Fruit fly (Drosophila melanogaster) whole organism, embryonic: ENCODE measurements around the gene CG7402.

Experiments used
- Antp ChIP-seq: fragments of 200-800 bp; sonication (Bioruptor generic); optimal IDR thresholded peaks from 3 replicates; lab custom pipeline; 2016; ENCODE audit warnings: missing biosample characterization, missing genetic modification characterization
- BEAF-32 ChIP-seq: fragments of 200-800 bp; sonication (Bioruptor generic); optimal IDR thresholded peaks from 3 replicates; lab custom pipeline; 2017; ENCODE audit warnings: missing biosample characterization, missing genetic modification characterization, mild to moderate bottlenecking, moderate library complexity, missing genetic modification reagents
- BtbVII ChIP-seq: fragments of 200-800 bp; sonication (Bioruptor generic); optimal IDR thresholded peaks from 3 replicates; lab custom pipeline; 2017; ENCODE audit warnings: missing biosample characterization, mild to moderate bottlenecking, missing genetic modification characterization
- CG1024 ChIP-seq: fragments of 200-800 bp; sonication (Bioruptor generic); IDR thresholded peaks from 2 replicates; pipeline ENCODE4 v1.3.6; 2022; ENCODE audit warnings: missing biosample characterization, missing genetic modification characterization
- CG10431 ChIP-seq: fragments of 200-800 bp; sonication (Bioruptor generic); optimal IDR thresholded peaks from 3 replicates; lab custom pipeline; 2018; ENCODE audit warnings: missing biosample characterization, mild to moderate bottlenecking, missing genetic modification characterization
- CG10654 ChIP-seq: fragments of 200-800 bp; sonication (Bioruptor generic); optimal IDR thresholded peaks from 2 replicates; lab custom pipeline; 2016; ENCODE audit warnings: missing biosample characterization, missing genetic modification characterization
- CG11398 ChIP-seq: fragments of 200-800 bp; sonication (Bioruptor generic); optimal IDR thresholded peaks from 2 replicates; lab custom pipeline; 2016; ENCODE audit warnings: missing biosample characterization, missing genetic modification characterization
- CG11696 ChIP-seq: fragments of 200-800 bp; sonication (Bioruptor generic); IDR thresholded peaks from 2 replicates; pipeline ENCODE4 v1.3.6; 2022; ENCODE audit warnings: missing biosample characterization, missing genetic modification characterization
- CG13894 ChIP-seq: fragments of 200-800 bp; sonication (Bioruptor generic); optimal IDR thresholded peaks from 3 replicates; lab custom pipeline; 2018; ENCODE audit warnings: missing biosample characterization, mild to moderate bottlenecking, missing genetic modification characterization, moderate library complexity
- CG14710 ChIP-seq: fragments of 200-800 bp; sonication (Bioruptor generic); optimal IDR thresholded peaks from 3 replicates; lab custom pipeline; 2019; ENCODE audit warnings: missing biosample characterization, mild to moderate bottlenecking, missing genetic modification characterization, moderate library complexity
- CG14860 ChIP-seq: fragments of 200-800 bp; sonication (Bioruptor generic); IDR thresholded peaks from 3 replicates; pipeline ENCODE4 v1.3.6; 2022; ENCODE audit warnings: missing biosample characterization, missing genetic modification characterization; ENCODE audit not compliant: partially characterized antibody
- CG15269 ChIP-seq: fragments of 200-800 bp; sonication (Bioruptor generic); optimal IDR thresholded peaks from 2 replicates; lab custom pipeline; 2018; ENCODE audit warnings: missing biosample characterization, mild to moderate bottlenecking, missing genetic modification characterization, moderate library complexity
- CG1529 ChIP-seq: fragments of 200-800 bp; sonication (Bioruptor generic); optimal IDR thresholded peaks from 3 replicates; lab custom pipeline; 2018; ENCODE audit warnings: missing biosample characterization, missing genetic modification characterization
- CG17359 ChIP-seq: fragments of 200-800 bp; sonication (Bioruptor generic); optimal IDR thresholded peaks from 3 replicates; lab custom pipeline; 2018; ENCODE audit warnings: missing biosample characterization, mild to moderate bottlenecking, missing genetic modification characterization, moderate library complexity
- CG17829 ChIP-seq: fragments of 200-800 bp; optimal IDR thresholded peaks from 2 replicates; lab custom pipeline; 2019; ENCODE audit warnings: missing biosample characterization, mild to moderate bottlenecking, missing genetic modification characterization, moderate library complexity
- CG1832 ChIP-seq: fragments of 200-800 bp; sonication (Bioruptor generic); optimal IDR thresholded peaks from 2 replicates; lab custom pipeline; 2017; ENCODE audit warnings: missing biosample characterization, mild to moderate bottlenecking, missing genetic modification characterization, inconsistent platforms
- CG2129 ChIP-seq: fragments of 200-800 bp; sonication (Bioruptor generic); IDR thresholded peaks from 2 replicates; pipeline ENCODE4 v1.3.6; 2022; ENCODE audit warnings: missing biosample characterization, missing genetic modification characterization; ENCODE audit not compliant: partially characterized antibody
- CG2202 ChIP-seq: fragments of 200-800 bp; sonication (Bioruptor generic); optimal IDR thresholded peaks from 2 replicates; lab custom pipeline; 2018; ENCODE audit warnings: missing biosample characterization, mild to moderate bottlenecking, missing genetic modification characterization
- CG3163 ChIP-seq: fragments of 200-800 bp; sonication (Bioruptor generic); optimal IDR thresholded peaks from 3 replicates; lab custom pipeline; 2016; ENCODE audit warnings: missing biosample characterization, missing genetic modification characterization
- CG3995 ChIP-seq: fragments of 200-800 bp; sonication (Bioruptor generic); optimal IDR thresholded peaks from 3 replicates; lab custom pipeline; 2016; ENCODE audit warnings: missing biosample characterization, missing genetic modification characterization
- CG4707 ChIP-seq: fragments of 200-800 bp; sonication (Bioruptor generic); optimal IDR thresholded peaks from 2 replicates; lab custom pipeline; 2018; ENCODE audit warnings: missing biosample characterization, mild to moderate bottlenecking, missing genetic modification characterization, moderate library complexity
- CG6654 ChIP-seq: fragments of 200-800 bp; sonication (Bioruptor generic); optimal IDR thresholded peaks from 2 replicates; lab custom pipeline; 2017; ENCODE audit warnings: missing biosample characterization, mild to moderate bottlenecking, missing genetic modification characterization
- CG6854 ChIP-seq: fragments of 200-800 bp; sonication (Bioruptor generic); optimal IDR thresholded peaks from 3 replicates; lab custom pipeline; 2017; ENCODE audit warnings: missing biosample characterization, mild to moderate bottlenecking, missing genetic modification characterization
- CG9437 ChIP-seq: fragments of 200-800 bp; sonication (Bioruptor generic); optimal IDR thresholded peaks from 2 replicates; lab custom pipeline; 2018; ENCODE audit warnings: missing biosample characterization, mild to moderate bottlenecking, missing genetic modification characterization
- Chrac-16 ChIP-seq: fragments of 200-800 bp; sonication (Bioruptor generic); optimal IDR thresholded peaks from 3 replicates; lab custom pipeline; 2016; ENCODE audit warnings: missing biosample characterization, missing genetic modification characterization
- GATAe ChIP-seq: fragments of 200-800 bp; sonication (Bioruptor generic); conservative IDR thresholded peaks from 2 replicates; pipeline ENCODE4 v1.3.6; 2022; ENCODE audit warnings: missing biosample characterization, missing genetic modification characterization
- Gsc ChIP-seq: fragments of 200-800 bp; sonication (Bioruptor generic); IDR thresholded peaks from 2 replicates; pipeline ENCODE4 v1.3.6; 2022; ENCODE audit warnings: missing biosample characterization, missing genetic modification characterization
- HmgZ ChIP-seq: fragments of 200-800 bp; sonication (Bioruptor generic); optimal IDR thresholded peaks from 2 replicates; lab custom pipeline; 2018; ENCODE audit warnings: missing biosample characterization, mild to moderate bottlenecking, missing genetic modification characterization
- Mad ChIP-seq: fragments of 200-800 bp; sonication (Bioruptor generic); optimal IDR thresholded peaks from 2 replicates; lab custom pipeline; 2016; ENCODE audit warnings: missing biosample characterization, missing genetic modification characterization
- Mrtf ChIP-seq: fragments of 200-800 bp; sonication (Bioruptor generic); IDR thresholded peaks from 3 replicates; pipeline ENCODE4 v1.3.6; 2022; ENCODE audit warnings: missing biosample characterization, missing genetic modification characterization
- Myb ChIP-seq: fragments of 200-800 bp; sonication (Bioruptor generic); optimal IDR thresholded peaks from 2 replicates; lab custom pipeline; 2016; ENCODE audit warnings: missing biosample characterization, missing genetic modification characterization
- NFAT ChIP-seq: fragments of 200-800 bp; sonication (Bioruptor generic); IDR thresholded peaks from 2 replicates; pipeline ENCODE4 v1.3.6; 2022; ENCODE audit warnings: missing biosample characterization, missing genetic modification characterization
- PHDP ChIP-seq: fragments of 200-800 bp; sonication (Bioruptor generic); optimal IDR thresholded peaks from 3 replicates; lab custom pipeline; 2018; ENCODE audit warnings: missing biosample characterization, mild to moderate bottlenecking, missing genetic modification characterization, moderate library complexity
- Sin3A ChIP-seq: fragments of >200 bp; optimal IDR thresholded peaks from 2 replicates; lab custom pipeline; 2018
- ab ChIP-seq: fragments of 200-800 bp; sonication (Bioruptor generic); optimal IDR thresholded peaks from 2 replicates; lab custom pipeline; 2016; ENCODE audit warnings: missing biosample characterization, missing genetic modification characterization
- ara ChIP-seq: fragments of 200-800 bp; sonication (Bioruptor generic); IDR thresholded peaks from 2 replicates; pipeline ENCODE4 v1.3.6; 2022; ENCODE audit warnings: missing biosample characterization, missing genetic modification characterization
- bsh ChIP-seq, 2 experiments: fragments of 200-800 bp; sonication (Bioruptor generic); optimal IDR thresholded peaks; 2 replicates each; lab custom pipeline; 2017 to 2018; ENCODE audit warnings: mild to moderate bottlenecking in 2 of 2, missing biosample characterization in 2 of 2, missing genetic modification characterization in 2 of 2, moderate library complexity in 1 of 2
- crol ChIP-seq: fragments of 200-800 bp; sonication (Bioruptor generic); IDR thresholded peaks from 2 replicates; pipeline ENCODE4 v1.3.6; 2022; ENCODE audit warnings: missing biosample characterization, missing genetic modification characterization
- gem ChIP-seq: fragments of 200-800 bp; sonication (Bioruptor generic); optimal IDR thresholded peaks from 2 replicates; lab custom pipeline; 2019; ENCODE audit warnings: missing biosample characterization, mild to moderate bottlenecking, missing genetic modification characterization, moderate library complexity
- inv ChIP-seq: fragments of 200-800 bp; sonication (Bioruptor generic); IDR thresholded peaks from 2 replicates; pipeline ENCODE4 v1.3.6; 2022; ENCODE audit warnings: missing biosample characterization, missing genetic modification characterization; ENCODE audit not compliant: partially characterized antibody
- kah ChIP-seq: fragments of 200-800 bp; sonication (Bioruptor generic); optimal IDR thresholded peaks from 2 replicates; lab custom pipeline; 2018; ENCODE audit warnings: missing biosample characterization, mild to moderate bottlenecking, missing genetic modification characterization
- nom ChIP-seq: fragments of 200-800 bp; sonication (Bioruptor generic); optimal IDR thresholded peaks from 2 replicates; lab custom pipeline; 2017; ENCODE audit warnings: missing biosample characterization, missing genetic modification characterization, mild to moderate bottlenecking, moderate library complexity, missing genetic modification reagents
- phol ChIP-seq: fragments of 200-800 bp; sonication (Bioruptor generic); optimal IDR thresholded peaks from 3 replicates; lab custom pipeline; 2018; ENCODE audit warnings: missing biosample characterization, mild to moderate bottlenecking, missing genetic modification characterization, moderate library complexity
- psq ChIP-seq: fragments of 200-800 bp; sonication (Bioruptor generic); optimal IDR thresholded peaks from 2 replicates; lab custom pipeline; 2017; ENCODE audit warnings: missing biosample characterization, missing genetic modification characterization
- row ChIP-seq: fragments of 200-800 bp; sonication (Bioruptor generic); IDR thresholded peaks from 3 replicates; pipeline ENCODE4 v1.3.6; 2022; ENCODE audit warnings: missing biosample characterization, missing genetic modification characterization
- sd ChIP-seq: fragments of 200-800 bp; sonication (Bioruptor generic); optimal IDR thresholded peaks from 3 replicates; lab custom pipeline; 2018; ENCODE audit warnings: missing biosample characterization, mild to moderate bottlenecking, missing genetic modification characterization, moderate library complexity
- sens-2 ChIP-seq: fragments of 200-800 bp; sonication (Bioruptor generic); IDR thresholded peaks from 2 replicates; pipeline ENCODE4 v1.3.6; 2022; ENCODE audit warnings: missing biosample characterization, missing genetic modification characterization
- ttk ChIP-seq: fragments of 200-800 bp; sonication (Bioruptor generic); IDR thresholded peaks from 2 replicates; pipeline ENCODE4 v2.1.2; 2022; ENCODE audit warnings: missing biosample characterization, missing genetic modification characterization
- tup ChIP-seq: fragments of 200-800 bp; sonication (Bioruptor generic); optimal IDR thresholded peaks from 2 replicates; lab custom pipeline; 2016; ENCODE audit warnings: missing biosample characterization, mild to moderate bottlenecking, missing genetic modification characterization, moderate library complexity
- vfl ChIP-seq: fragments of 200-800 bp; sonication (Bioruptor generic); optimal IDR thresholded peaks from 2 replicates; lab custom pipeline; 2016; ENCODE audit warnings: missing biosample characterization, missing genetic modification characterization
- wor ChIP-seq: fragments of 200-800 bp; sonication (Bioruptor generic); IDR thresholded peaks from 2 replicates; pipeline ENCODE4 v1.3.6; 2022; ENCODE audit warnings: missing biosample characterization, missing genetic modification characterization
- z ChIP-seq: fragments of 200-800 bp; sonication (Bioruptor generic); IDR thresholded peaks from 3 replicates; pipeline ENCODE4 v1.3.6; 2022; ENCODE audit warnings: missing biosample characterization, missing genetic modification characterization

Gene CG7402

DNA sequence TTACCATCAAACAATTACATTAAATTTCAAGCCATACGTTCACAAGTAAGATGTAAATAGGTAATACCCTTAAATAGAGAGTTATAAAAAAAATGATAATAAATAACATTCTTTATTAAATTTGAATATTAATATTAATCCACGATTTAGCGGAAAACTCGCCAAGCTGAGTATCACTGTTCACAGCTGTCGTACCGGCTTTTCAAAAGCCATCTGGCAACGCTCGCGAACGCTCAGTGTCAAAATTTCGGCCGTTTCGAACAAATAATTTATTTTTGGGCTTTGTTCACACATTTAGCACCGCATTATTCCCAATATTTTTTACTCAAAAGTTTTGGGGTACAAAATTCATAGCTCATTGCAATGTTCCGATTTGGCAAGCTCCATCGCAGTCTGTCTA is 38.0 kb upstream of the CG7402 start, which contains the start of gene TrpRS-m (continued):
- TF ChIP-seq NFAT (GFP tag; lab: Robert Waterston, UW) (no peak), CG2202 (no peak), CG14710 (tag; lab: Kevin White, UChicago) (peak; percentile 4), sens-2 (GFP tag; lab: Robert Waterston, UW) (no peak), PHDP (tag; lab: Kevin White, UChicago) (peak; percentile 1), ara (GFP tag; lab: Robert Waterston, UW) (no peak), CG9437 (GFP tag; lab: Kevin White, UChicago) (no peak), phol (tag; lab: Kevin White, UChicago) (peak; percentile 23), kah (GFP tag; lab: Kevin White, UChicago) (peak; percentile 8), psq (GFP tag; lab: Kevin White, UChicago) (no peak), BEAF-32 (GFP tag; lab: Kevin White, UChicago) (peak; percentile 3), Myb (peak; percentile 30), crol (no peak), CG3995 (GFP tag; lab: Kevin White, UChicago) (peak; percentile 29), inv (GFP tag; lab: Robert Waterston, UW) (no peak), bsh (GFP tag; optimal IDR thresholded peaks at IDR 0.05; lab: Kevin White, UChicago) (no peak), sd (tag; lab: Kevin White, UChicago) (no peak), Gsc (GFP tag; lab: Robert Waterston, UW) (no peak), Mrtf (GFP tag; lab: Robert Waterston, UW) (no peak), CG2129 (GFP tag; lab: Robert Waterston, UW) (no peak), wor (GFP tag; lab: Robert Waterston, UW) (no peak), CG3163 (no peak), ttk (no peak), gem (no peak), CG1529 (GFP tag; lab: Kevin White, UChicago) (no peak), CG6854 (GFP tag; lab: Kevin White, UChicago) (no peak), CG4707 (GFP tag; lab: Kevin White, UChicago) (no peak), CG1832 (GFP tag; lab: Kevin White, UChicago) (no peak), CG11398 (GFP tag; lab: Kevin White, UChicago) (no peak), Antp (no peak), ab (GFP tag; lab: Kevin White, UChicago) (no peak), HmgZ (tag; lab: Kevin White, UChicago) (peak; percentile 1), CG11696 (GFP tag; lab: Robert Waterston, UW) (no peak), CG1024 (GFP tag; lab: Robert Waterston, UW) (no peak), vfl (GFP tag; lab: Kevin White, UChicago) (no peak), CG14860 (GFP tag; lab: Robert Waterston, UW) (no peak), CG6654 (GFP tag; lab: Kevin White, UChicago) (no peak), nom (GFP tag; lab: Kevin White, UChicago) (no peak), CG15269 (tag; lab: Kevin White, UChicago) (peak; percentile 6), row (GFP tag; lab: Robert Waterston, UW) (peak; percentile 84), tup (GFP tag; lab: Kevin White, UChicago) (no peak), CG17829 (tag; lab: Kevin White, UChicago) (peak; percentile 16), CG13894 (tag; lab: Kevin White, UChicago) (no peak), Chrac-16 (GFP tag; lab: Kevin White, UChicago) (no peak), Sin3A (no peak), z (GFP tag; lab: Robert Waterston, UW) (no peak), CG10431 (GFP tag; lab: Kevin White, UChicago) (no peak), BtbVII (GFP tag; lab: Kevin White, UChicago) (no peak), CG17359 (tag; lab: Kevin White, UChicago) (no peak), Mad (GFP tag; lab: Kevin White, UChicago) (no peak), GATAe (no peak), CG10654 (GFP tag; lab: Kevin White, UChicago) (no peak)
